Worm (Caenorhabditis elegans): ENCODE measurements around the gene adal-1.

adal-1 gene

ce11 chrII:6842009-6842408, 51.4 kb downstream of the adal-1 start:
- TF ChIP-seq elt-2 (tag; optimal IDR thresholded peaks at IDR 0.05) (no peak), fkh-2 (tag; optimal IDR thresholded peaks at IDR 0.05) (no peak), lin-39 (tag; optimal IDR thresholded peaks at IDR 0.05) (no peak), pha-4 (tag; optimal IDR thresholded peaks at IDR 0.05) (no peak), snpc-4 (tag; optimal IDR thresholded peaks at IDR 0.05) (no peak), lsy-12 (tag; optimal IDR thresholded peaks at IDR 0.05) (no peak), nhr-67 (tag; optimal IDR thresholded peaks at IDR 0.05) (no peak), tbx-2 (tag; optimal IDR thresholded peaks at IDR 0.05) (no peak), nhr-23 (tag; optimal IDR thresholded peaks at IDR 0.05) (no peak), lin-15B (tag; optimal IDR thresholded peaks at IDR 0.05) (no peak), fos-1 (tag; optimal IDR thresholded peaks at IDR 0.05) (no peak), sea-2 (GFP tag; optimal IDR thresholded peaks at IDR 0.05) (no peak), nhr-25 (tag; optimal IDR thresholded peaks at IDR 0.05) (no peak), eor-1 (tag; optimal IDR thresholded peaks at IDR 0.05) (no peak), nhr-76 (tag; optimal IDR thresholded peaks at IDR 0.05) (no peak), nhr-237 (tag; optimal IDR thresholded peaks at IDR 0.05) (no peak), jun-1 (tag; optimal IDR thresholded peaks at IDR 0.05) (no peak), fkh-10 (GFP tag; optimal IDR thresholded peaks at IDR 0.05) (no peak), hmg-11 (tag; optimal IDR thresholded peaks at IDR 0.05) (no peak), mml-1 (tag; optimal IDR thresholded peaks at IDR 0.05) (no peak)

Measured in whole organism, L3 larva.